Fruit fly (Drosophila melanogaster) whole organism, embryonic: ENCODE data around the gene Pgant7.
A peak's percentile ranks its signal among the peaks of the same experiment; 100 is the strongest.

ENCODE experiments used
- CG1024 ChIP-seq: fragments of 200-800 bp; sonication (Bioruptor generic); IDR thresholded peaks from 2 replicates; pipeline ENCODE4 v1.3.6; 2022; ENCODE audit warnings: missing biosample characterization, missing genetic modification characterization
- CG11398 ChIP-seq: fragments of 200-800 bp; sonication (Bioruptor generic); optimal IDR thresholded peaks from 2 replicates; lab custom pipeline; 2016; ENCODE audit warnings: missing biosample characterization, missing genetic modification characterization
- CG12219 ChIP-seq: fragments of 200-800 bp; sonication (Bioruptor generic); optimal IDR thresholded peaks from 3 replicates; lab custom pipeline; 2018; ENCODE audit warnings: missing biosample characterization, mild to moderate bottlenecking, missing genetic modification characterization
- CG14667 ChIP-seq: fragments of 200-800 bp; sonication (Bioruptor generic); IDR thresholded peaks from 2 replicates; pipeline ENCODE4 v1.3.6; 2022; ENCODE audit warnings: missing biosample characterization, missing genetic modification characterization
- CG1603 ChIP-seq: fragments of 200-800 bp; sonication (Bioruptor generic); optimal IDR thresholded peaks from 2 replicates; lab custom pipeline; 2019; ENCODE audit warnings: missing biosample characterization, mild to moderate bottlenecking, missing genetic modification characterization, moderate library complexity
- CG16813 ChIP-seq: fragments of 200-800 bp; sonication (Bioruptor generic); IDR thresholded peaks from 3 replicates; pipeline ENCODE4 v1.3.6; 2022; ENCODE audit warnings: missing biosample characterization, missing genetic modification characterization; ENCODE audit not compliant: partially characterized antibody
- CG16815 ChIP-seq: fragments of 200-800 bp; sonication (Bioruptor generic); optimal IDR thresholded peaks from 3 replicates; lab custom pipeline; 2017; ENCODE audit warnings: missing biosample characterization, mild to moderate bottlenecking, missing genetic modification characterization
- CG17186 ChIP-seq: fragments of 200-800 bp; sonication (Bioruptor generic); optimal IDR thresholded peaks from 3 replicates; lab custom pipeline; 2017; ENCODE audit warnings: missing biosample characterization, missing genetic modification reagents, missing genetic modification characterization
- CG2199 ChIP-seq: fragments of 200-800 bp; sonication (Bioruptor generic); IDR thresholded peaks from 3 replicates; pipeline ENCODE4 v1.3.6; 2022; ENCODE audit warnings: missing biosample characterization, missing genetic modification characterization
- CG2889 ChIP-seq: fragments of 200-800 bp; sonication (Bioruptor generic); IDR thresholded peaks from 3 replicates; pipeline ENCODE4 v1.3.6; 2022; ENCODE audit warnings: missing biosample characterization, missing genetic modification characterization
- CG32767 ChIP-seq: fragments of 200-800 bp; sonication (Bioruptor generic); IDR thresholded peaks from 2 replicates; pipeline ENCODE4 v1.3.6; 2022; ENCODE audit warnings: missing biosample characterization, missing genetic modification characterization
- CG34376 ChIP-seq: fragments of 200-800 bp; sonication (Bioruptor generic); optimal IDR thresholded peaks from 2 replicates; lab custom pipeline; 2018; ENCODE audit warnings: missing biosample characterization, mild to moderate bottlenecking, missing genetic modification characterization
- CG43689 ChIP-seq: fragments of 200-800 bp; sonication (Bioruptor generic); IDR thresholded peaks from 2 replicates; pipeline ENCODE4 v1.3.6; 2022; ENCODE audit warnings: missing biosample characterization, missing genetic modification characterization
- CG4424 ChIP-seq: fragments of 200-800 bp; sonication (Bioruptor generic); optimal IDR thresholded peaks from 3 replicates; lab custom pipeline; 2016; ENCODE audit warnings: missing biosample characterization, missing genetic modification characterization
- CG5953 ChIP-seq: fragments of 200-800 bp; sonication (Bioruptor generic); IDR thresholded peaks from 2 replicates; pipeline ENCODE4 v1.3.6; 2022; ENCODE audit warnings: missing biosample characterization, missing genetic modification characterization
- CG8944 ChIP-seq: fragments of 200-800 bp; sonication (Bioruptor generic); optimal IDR thresholded peaks from 3 replicates; lab custom pipeline; 2016; ENCODE audit warnings: missing biosample characterization, missing genetic modification characterization
- CG9215 ChIP-seq: fragments of 200-800 bp; sonication (Bioruptor generic); IDR thresholded peaks from 2 replicates; pipeline ENCODE4 v1.3.6; 2022; ENCODE audit warnings: missing biosample characterization, missing genetic modification characterization
- CG9817 ChIP-seq: fragments of 200-800 bp; sonication (Bioruptor generic); optimal IDR thresholded peaks from 2 replicates; lab custom pipeline; 2018; ENCODE audit warnings: missing biosample characterization, mild to moderate bottlenecking, missing genetic modification characterization, moderate library complexity
- CkIIα-i1 ChIP-seq: fragments of 200-800 bp; sonication (Bioruptor generic); IDR thresholded peaks from 2 replicates; pipeline ENCODE4 v1.3.6; 2022; ENCODE audit warnings: missing biosample characterization, missing genetic modification characterization
- Ets65A ChIP-seq: fragments of 200-800 bp; sonication (Bioruptor generic); peaks from one replicate; lab custom pipeline; 2016; ENCODE audit warnings: missing biosample characterization, missing genetic modification characterization
- Fer3 ChIP-seq: fragments of 200-800 bp; sonication (Bioruptor generic); optimal IDR thresholded peaks from 2 replicates; lab custom pipeline; 2018; ENCODE audit warnings: missing biosample characterization, mild to moderate bottlenecking, missing genetic modification characterization, moderate library complexity
- Gsc ChIP-seq: fragments of 200-800 bp; sonication (Bioruptor generic); IDR thresholded peaks from 2 replicates; pipeline ENCODE4 v1.3.6; 2022; ENCODE audit warnings: missing biosample characterization, missing genetic modification characterization
- HLH4C ChIP-seq: fragments of 200-800 bp; sonication (Bioruptor generic); IDR thresholded peaks from 3 replicates; pipeline ENCODE4 v1.3.6; 2022; ENCODE audit warnings: missing biosample characterization, missing genetic modification characterization; ENCODE audit not compliant: partially characterized antibody
- HLH54F ChIP-seq: fragments of 200-800 bp; sonication (Bioruptor generic); optimal IDR thresholded peaks from 3 replicates; lab custom pipeline; 2016; ENCODE audit warnings: missing biosample characterization, missing genetic modification characterization
- Hmr ChIP-seq: fragments of 200-800 bp; sonication (Bioruptor generic); optimal IDR thresholded peaks from 3 replicates; lab custom pipeline; 2017; ENCODE audit warnings: mild to moderate bottlenecking, missing biosample characterization, missing genetic modification reagents, missing genetic modification characterization
- Kr ChIP-seq: fragments of 200-800 bp; sonication (Bioruptor generic); optimal IDR thresholded peaks from 2 replicates; lab custom pipeline; 2017; ENCODE audit warnings: missing biosample characterization, mild to moderate bottlenecking, missing genetic modification characterization
- Lhr ChIP-seq: fragments of 200-800 bp; sonication (Bioruptor generic); optimal IDR thresholded peaks from 3 replicates; lab custom pipeline; 2017; ENCODE audit warnings: mild to moderate bottlenecking, missing biosample characterization, missing genetic modification reagents, missing genetic modification characterization
- Optix ChIP-seq: fragments of 200-800 bp; sonication (Bioruptor generic); IDR thresholded peaks from 3 replicates; pipeline ENCODE4 v1.3.6; 2022; ENCODE audit warnings: missing biosample characterization, missing genetic modification characterization
- Rfx ChIP-seq: fragments of 200-800 bp; sonication (Bioruptor generic); IDR thresholded peaks from 2 replicates; pipeline ENCODE4 v1.3.6; 2022; ENCODE audit warnings: missing biosample characterization, missing genetic modification characterization
- Ssrp ChIP-seq: fragments of 200-800 bp; sonication (Bioruptor generic); optimal IDR thresholded peaks from 2 replicates; lab custom pipeline; 2018; ENCODE audit warnings: missing biosample characterization, mild to moderate bottlenecking, missing genetic modification characterization, moderate library complexity
- Taf1 ChIP-seq: fragments of 200-800 bp; sonication (Bioruptor generic); IDR thresholded peaks from 2 replicates; pipeline ENCODE4 v1.3.6; 2022; ENCODE audit warnings: missing biosample characterization, missing genetic modification characterization
- ash1 ChIP-seq: fragments of 200-800 bp; sonication (Bioruptor generic); optimal IDR thresholded peaks from 2 replicates; lab custom pipeline; 2018; ENCODE audit warnings: missing biosample characterization, mild to moderate bottlenecking, missing genetic modification characterization
- cad ChIP-seq: fragments of >200 bp; optimal IDR thresholded peaks from 2 replicates; lab custom pipeline; 2017; ENCODE audit warnings: missing biosample characterization, missing genetic modification characterization
- cas ChIP-seq: fragments of 200-800 bp; sonication (Bioruptor generic); IDR thresholded peaks from 2 replicates; pipeline ENCODE4 v1.3.6; 2022; ENCODE audit warnings: missing biosample characterization, missing genetic modification characterization
- disco-r ChIP-seq: fragments of 200-800 bp; sonication (Bioruptor generic); optimal IDR thresholded peaks from 2 replicates; lab custom pipeline; 2016; ENCODE audit warnings: missing biosample characterization, missing genetic modification characterization
- eve ChIP-seq, 2 experiments: fragments of >200 bp; optimal IDR thresholded peaks; 2 replicates each; lab custom pipeline; 2017; ENCODE audit warnings: missing biosample characterization in 2 of 2, missing genetic modification characterization in 2 of 2
- gce ChIP-seq: fragments of 200-800 bp; sonication (Bioruptor generic); IDR thresholded peaks from 3 replicates; pipeline ENCODE4 v1.3.6; 2022; ENCODE audit warnings: missing biosample characterization, missing genetic modification characterization
- hb ChIP-seq: fragments of 200-800 bp; sonication (Bioruptor generic); IDR thresholded peaks from 3 replicates; pipeline ENCODE4 v1.3.6; 2022; ENCODE audit warnings: missing biosample characterization, missing genetic modification characterization; ENCODE audit not compliant: partially characterized antibody
- jing ChIP-seq: fragments of 200-800 bp; sonication (Bioruptor generic); optimal IDR thresholded peaks from 2 replicates; lab custom pipeline; 2018; ENCODE audit warnings: missing biosample characterization, mild to moderate bottlenecking, missing genetic modification characterization
- ken ChIP-seq: fragments of 200-800 bp; sonication (Bioruptor generic); IDR thresholded peaks from 3 replicates; pipeline ENCODE4 v1.3.6; 2022; ENCODE audit warnings: missing biosample characterization, missing genetic modification characterization
- odd ChIP-seq: fragments of 200-800 bp; sonication (Bioruptor generic); optimal IDR thresholded peaks from 2 replicates; lab custom pipeline; 2017; ENCODE audit warnings: missing biosample characterization, mild to moderate bottlenecking, missing genetic modification characterization
- pan ChIP-seq, 4 experiments: fragments of >200 bp in 3 of 4; fragments of 200-800 bp in 1 of 4; sonication (Bioruptor generic) in 1 of 4; optimal IDR thresholded peaks in 3 of 4; IDR thresholded peaks in 1 of 4; 2 replicates each; pipeline versions ENCODE4 v1.3.6 to Lab custom; 2017 to 2022; ENCODE audit warnings: missing biosample characterization in 2 of 4, missing genetic modification characterization in 2 of 4, mixed read lengths in 1 of 4
- pfk ChIP-seq: fragments of 200-800 bp; sonication (Bioruptor generic); optimal IDR thresholded peaks from 2 replicates; lab custom pipeline; 2018; ENCODE audit warnings: missing biosample characterization, mild to moderate bottlenecking, missing genetic modification characterization, moderate library complexity
- pnt ChIP-seq: fragments of 200-800 bp; sonication (Bioruptor generic); optimal IDR thresholded peaks from 3 replicates; lab custom pipeline; 2016; ENCODE audit warnings: missing biosample characterization, missing genetic modification characterization
- psq ChIP-seq: fragments of 200-800 bp; sonication (Bioruptor generic); optimal IDR thresholded peaks from 2 replicates; lab custom pipeline; 2017; ENCODE audit warnings: missing biosample characterization, missing genetic modification characterization
- rib ChIP-seq: fragments of 200-800 bp; sonication (Bioruptor generic); IDR thresholded peaks from 2 replicates; pipeline ENCODE4 v1.3.6; 2022; ENCODE audit warnings: missing biosample characterization, missing genetic modification characterization
- scrt ChIP-seq: fragments of 200-800 bp; sonication (Bioruptor generic); optimal IDR thresholded peaks from 2 replicates; lab custom pipeline; 2018; ENCODE audit warnings: missing biosample characterization, mild to moderate bottlenecking, missing genetic modification characterization, moderate library complexity
- shn ChIP-seq: fragments of 200-800 bp; sonication (Bioruptor generic); optimal IDR thresholded peaks from 3 replicates; lab custom pipeline; 2016; ENCODE audit warnings: missing biosample characterization, missing genetic modification characterization
- sna ChIP-seq: fragments of 200-800 bp; sonication (Bioruptor generic); IDR thresholded peaks from 2 replicates; pipeline ENCODE4 v1.3.6; 2022; ENCODE audit warnings: missing biosample characterization, missing genetic modification characterization; ENCODE audit not compliant: partially characterized antibody
- zen2 ChIP-seq: fragments of 200-800 bp; sonication (Bioruptor generic); IDR thresholded peaks from 3 replicates; pipeline ENCODE4 v1.3.6; 2022; ENCODE audit warnings: missing biosample characterization, missing genetic modification characterization; ENCODE audit not compliant: partially characterized antibody

Gene Pgant7

dm6 chrX:18546785-18547184, 47.0 kb upstream of the Pgant7 start (continued):
- TF ChIP-seq Rfx (GFP tag; lab: Robert Waterston, UW) (peak; percentile 94), gce (GFP tag; lab: Robert Waterston, UW) (peak; percentile 45; the same call in 2 of the 3 replicates), pan (optimal IDR thresholded peaks at IDR 0.05; lab: Kevin White, UChicago) (no peak), pan (GFP tag; optimal IDR thresholded peaks at IDR 0.05 in 1 of 2, IDR thresholded peaks at IDR 0.05 in 1 of 2) (peak in 1 of 2 experiments; percentile 92), ash1 (GFP tag; lab: Kevin White, UChicago) (no peak), CG9215 (GFP tag; lab: Robert Waterston, UW) (peak; percentile 79), cas (GFP tag; lab: Robert Waterston, UW) (peak; percentile 57; the same call in 1 of the 2 replicates), ken (GFP tag; lab: Robert Waterston, UW) (peak; percentile 67; the same call in 2 of the 3 replicates), CG43689 (GFP tag; lab: Robert Waterston, UW) (peak; percentile 39; the same call in 1 of the 2 replicates), CG17186 (GFP tag; lab: Kevin White, UChicago) (no peak), eve (GFP tag; optimal IDR thresholded peaks at IDR 0.05; lab: Kevin White, UChicago) (peak in 1 of 2 experiments; percentile 84), Fer3 (tag; lab: Kevin White, UChicago) (peak; percentile 81), scrt (GFP tag; lab: Kevin White, UChicago) (peak; percentile 66), Ssrp (tag; lab: Kevin White, UChicago) (peak; percentile 69), hb (GFP tag; lab: Robert Waterston, UW) (no peak), CG8944 (GFP tag; lab: Kevin White, UChicago) (peak; percentile 53), Taf1 (GFP tag; lab: Robert Waterston, UW) (peak; percentile 68), CG11398 (GFP tag; lab: Kevin White, UChicago) (peak; percentile 13), jing (GFP tag; lab: Kevin White, UChicago) (peak; percentile 60), Hmr (GFP tag; lab: Kevin White, UChicago) (peak; percentile 72), CkIIα-i1 (GFP tag; lab: Robert Waterston, UW) (0 out of 2 replicates have a peak, but pooled peaks have one; percentile 24), CG16813 (GFP tag; lab: Robert Waterston, UW) (no peak), CG4424 (GFP tag; lab: Kevin White, UChicago) (peak; percentile 62), cad (GFP tag; lab: Kevin White, UChicago) (no peak), psq (GFP tag; lab: Kevin White, UChicago) (no peak), CG2199 (GFP tag; lab: Robert Waterston, UW) (0 out of 3 replicates have a peak, but pooled peaks have one; percentile 40), disco-r (peak; percentile 62), CG9817 (tag; lab: Kevin White, UChicago) (peak; percentile 85), CG16815 (GFP tag; lab: Kevin White, UChicago) (peak; percentile 43), CG12219 (GFP tag; lab: Kevin White, UChicago) (peak; percentile 81), Gsc (GFP tag; lab: Robert Waterston, UW) (no peak), CG34376 (GFP tag; lab: Kevin White, UChicago) (no peak), odd (peak; percentile 52), HLH54F (GFP tag; lab: Kevin White, UChicago) (peak; percentile 77), sna (GFP tag; lab: Robert Waterston, UW) (no peak), rib (GFP tag; lab: Robert Waterston, UW) (peak; percentile 78), Lhr (GFP tag; lab: Kevin White, UChicago) (no peak), shn (GFP tag; lab: Kevin White, UChicago) (peak; percentile 31), CG1603 (tag; lab: Kevin White, UChicago) (peak; percentile 85), Kr (no peak), Optix (GFP tag; lab: Robert Waterston, UW) (peak; percentile 51; the same call in 1 of the 3 replicates), zen2 (no peak), HLH4C (GFP tag; lab: Robert Waterston, UW) (no peak), pnt (GFP tag; lab: Kevin White, UChicago) (peak; percentile 76), pfk (no peak), CG32767 (GFP tag; lab: Robert Waterston, UW) (peak; percentile 72), CG1024 (GFP tag; lab: Robert Waterston, UW) (peak; percentile 78), CG5953 (GFP tag; lab: Robert Waterston, UW) (peak; percentile 81), Ets65A (GFP tag; lab: Kevin White, UChicago) (peak; percentile 96), CG2889 (GFP tag; lab: Robert Waterston, UW) (peak; percentile 66; the same call in 2 of the 3 replicates), CG14667 (GFP tag; lab: Robert Waterston, UW) (peak; percentile 81)
